Worm (Caenorhabditis elegans) whole organism, L4 larva: ENCODE data around the gene T26G10.1.

Experiments used
- F49E8.2 ChIP-seq: sonication (generic microtip); optimal IDR thresholded peaks from 2 replicates; lab custom pipeline; 2016; ENCODE audit warnings: missing compliant biosample characterization, mild to moderate bottlenecking, missing genetic modification characterization, borderline replicate concordance
- R02D3.7 ChIP-seq: fragments of 150-350 bp; sonication (generic microtip); optimal IDR thresholded peaks from 3 replicates; lab custom pipeline; 2014; ENCODE audit warnings: missing biosample characterization, missing genetic modification characterization
- T26A8.4 ChIP-seq: fragments of 200-800 bp; sonication (Bioruptor generic); IDR thresholded peaks from 2 replicates; pipeline ENCODE4 v1.3.6; 2022; ENCODE audit warnings: missing genetic modification characterization, missing compliant biosample characterization
- Y48G9A.11 ChIP-seq: fragments of 200-800 bp; sonication (Bioruptor generic); IDR thresholded peaks from 2 replicates; pipeline ENCODE4 v1.3.6; 2022; ENCODE audit warnings: missing genetic modification reagents, missing genetic modification characterization, missing compliant biosample characterization
- ZK546.5 ChIP-seq, 2 experiments: sonication (generic microtip); optimal IDR thresholded peaks; 2 replicates each; lab custom pipeline; 2017; ENCODE audit warnings: missing biosample characterization in 2 of 2, missing genetic modification characterization in 2 of 2
- ama-1 ChIP-seq: fragments of 150-350 bp; optimal IDR thresholded peaks from 2 replicates; lab custom pipeline; 2014; ENCODE audit warnings: inconsistent platforms, mixed read lengths
- arid-1 ChIP-seq: fragments of 200-800 bp; sonication (Bioruptor generic); conservative IDR thresholded peaks from 2 replicates; pipeline ENCODE4 v1.3.6; 2022; ENCODE audit warnings: missing genetic modification reagents, missing genetic modification characterization, missing compliant biosample characterization
- attf-4 ChIP-seq: sonication (generic microtip); optimal IDR thresholded peaks from 3 replicates; lab custom pipeline; 2017; ENCODE audit warnings: missing biosample characterization, missing genetic modification characterization
- daf-12 ChIP-seq: fragments of 150-350 bp; optimal IDR thresholded peaks from 2 replicates; lab custom pipeline; 2014; ENCODE audit warnings: missing biosample characterization, missing genetic modification reagents, missing genetic modification characterization
- daf-16 ChIP-seq, 3 experiments: sonication (generic microtip); optimal IDR thresholded peaks; 2 replicates each; lab custom pipeline; 2016 to 2017; ENCODE audit warnings: missing genetic modification characterization in 3 of 3, missing genetic modification reagents in 3 of 3, mild to moderate bottlenecking in 2 of 3, missing compliant biosample characterization in 2 of 3, missing biosample characterization in 1 of 3, moderate library complexity in 1 of 3
- daf-19 ChIP-seq: fragments of 200-800 bp; sonication (Bioruptor generic); conservative IDR thresholded peaks from 2 replicates; pipeline ENCODE4 v1.3.6; 2022; ENCODE audit warnings: missing genetic modification characterization, missing compliant biosample characterization
- daf-8 ChIP-seq: fragments of 200-800 bp; sonication (Bioruptor generic); IDR thresholded peaks from 2 replicates; pipeline ENCODE4 v1.3.6; 2022; ENCODE audit warnings: missing genetic modification characterization, missing compliant biosample characterization
- dmd-6 ChIP-seq: fragments of 200-800 bp; sonication (Bioruptor generic); IDR thresholded peaks from 2 replicates; pipeline ENCODE4 v1.3.6; 2022; ENCODE audit warnings: missing genetic modification reagents, missing genetic modification characterization, missing compliant biosample characterization
- duxl-1 ChIP-seq: sonication (generic microtip); optimal IDR thresholded peaks from 2 replicates; lab custom pipeline; 2016; ENCODE audit warnings: mild to moderate bottlenecking, missing genetic modification characterization, moderate library complexity, missing compliant biosample characterization; ENCODE audit not compliant: poor library complexity
- egl-27 ChIP-seq: sonication (generic microtip); optimal IDR thresholded peaks from 3 replicates; lab custom pipeline; 2017; ENCODE audit warnings: missing biosample characterization, missing genetic modification reagents, missing genetic modification characterization
- fos-1 ChIP-seq: fragments of 150-350 bp; optimal IDR thresholded peaks from 2 replicates; lab custom pipeline; 2014; ENCODE audit warnings: missing biosample characterization, missing genetic modification characterization
- lim-7 ChIP-seq: fragments of 200-800 bp; sonication (Bioruptor generic); IDR thresholded peaks from 2 replicates; pipeline ENCODE4 v1.3.6; 2022; ENCODE audit warnings: missing genetic modification characterization, missing compliant biosample characterization
- lin-1 ChIP-seq: fragments of 200-800 bp; sonication (Bioruptor generic); IDR thresholded peaks from 2 replicates; pipeline ENCODE4 v1.3.6; 2022; ENCODE audit warnings: missing genetic modification reagents, missing genetic modification characterization, missing compliant biosample characterization
- lin-13 ChIP-seq: fragments of 150-350 bp; optimal IDR thresholded peaks from 2 replicates; lab custom pipeline; 2014; ENCODE audit warnings: missing biosample characterization, missing genetic modification reagents, missing genetic modification characterization
- lin-15B ChIP-seq: fragments of 150-350 bp; sonication (generic microtip); optimal IDR thresholded peaks from 3 replicates; lab custom pipeline; 2014; ENCODE audit warnings: missing biosample characterization, missing genetic modification characterization
- lin-38 ChIP-seq: fragments of 200-800 bp; sonication (Bioruptor generic); IDR thresholded peaks from 2 replicates; pipeline ENCODE4 v1.3.6; 2022; ENCODE audit warnings: missing genetic modification reagents, missing genetic modification characterization, missing compliant biosample characterization
- lin-39 ChIP-seq: fragments of 150-350 bp; optimal IDR thresholded peaks from 2 replicates; lab custom pipeline; 2014; ENCODE audit warnings: missing biosample characterization, missing genetic modification reagents, missing genetic modification characterization
- lsy-2 ChIP-seq, 2 experiments: fragments of 150-350 bp in 1 of 2; sonication (generic microtip) in 1 of 2; optimal IDR thresholded peaks; 2 replicates each; lab custom pipeline; 2014 to 2017; ENCODE audit warnings: missing biosample characterization in 2 of 2, missing genetic modification characterization in 2 of 2
- madf-5 ChIP-seq, 2 experiments: fragments of 200-800 bp; sonication (Bioruptor generic); IDR thresholded peaks; 2 replicates each; pipeline ENCODE4 v1.3.6; 2022; ENCODE audit warnings: missing compliant biosample characterization in 2 of 2, missing genetic modification characterization in 2 of 2
- mdt-29 ChIP-seq: fragments of 200-800 bp; sonication (Bioruptor generic); IDR thresholded peaks from 2 replicates; pipeline ENCODE4 v1.3.6; 2022; ENCODE audit warnings: missing genetic modification reagents, missing genetic modification characterization, missing compliant biosample characterization
- mes-2 ChIP-seq: sonication (generic microtip); optimal IDR thresholded peaks from 2 replicates; lab custom pipeline; 2016; ENCODE audit warnings: missing genotype, mild to moderate bottlenecking, missing genetic modification characterization, missing compliant biosample characterization; ENCODE audit not compliant: poor library complexity, severe bottlenecking
- mxl-2 ChIP-seq: fragments of 200-800 bp; sonication (Bioruptor generic); conservative IDR thresholded peaks from 2 replicates; pipeline ENCODE4 v1.3.6; 2022; ENCODE audit warnings: missing genetic modification reagents, missing genetic modification characterization, missing compliant biosample characterization
- nhr-102 ChIP-seq: sonication (generic microtip); optimal IDR thresholded peaks from 2 replicates; lab custom pipeline; 2016; ENCODE audit warnings: mild to moderate bottlenecking, missing genetic modification characterization, moderate library complexity, missing compliant biosample characterization
- nhr-41 ChIP-seq: fragments of 200-800 bp; sonication (Bioruptor generic); IDR thresholded peaks from 2 replicates; pipeline ENCODE4 v1.3.6; 2022; ENCODE audit warnings: missing genetic modification reagents, missing genetic modification characterization, missing compliant biosample characterization
- set-16 ChIP-seq: fragments of 200-800 bp; sonication (Bioruptor generic); IDR thresholded peaks from 2 replicates; pipeline ENCODE4 v1.3.6; 2022; ENCODE audit warnings: missing genetic modification reagents, missing genetic modification characterization, missing compliant biosample characterization
- snpc-4 ChIP-seq: fragments of 150-350 bp; optimal IDR thresholded peaks from 2 replicates; lab custom pipeline; 2014; ENCODE audit warnings: missing biosample characterization, missing genetic modification characterization
- spr-1 ChIP-seq: sonication (generic microtip); optimal IDR thresholded peaks from 2 replicates; lab custom pipeline; 2016; ENCODE audit warnings: mild to moderate bottlenecking, missing genetic modification characterization, missing compliant biosample characterization
- tag-97 ChIP-seq: fragments of 200-800 bp; sonication (Bioruptor generic); IDR thresholded peaks from 2 replicates; pipeline ENCODE4 v1.3.6; 2022; ENCODE audit warnings: missing genetic modification characterization, missing compliant biosample characterization
- unc-39 ChIP-seq: sonication (generic microtip); optimal IDR thresholded peaks from 2 replicates; lab custom pipeline; 2017; ENCODE audit warnings: missing biosample characterization, missing genetic modification characterization
- unc-62 ChIP-seq, 3 experiments: fragments of 150-350 bp in 1 of 3; sonication (generic microtip); optimal IDR thresholded peaks in 2 of 3; peaks in 1 of 3; 1 replicate in 1 of 3; 2 replicates in 2 of 3; lab custom pipeline; 2014 to 2017; ENCODE audit warnings: missing biosample characterization in 3 of 3, missing genetic modification characterization in 3 of 3, missing genetic modification reagents in 3 of 3, missing genotype in 1 of 3
- zfp-2 ChIP-seq: sonication (generic microtip); optimal IDR thresholded peaks from 2 replicates; lab custom pipeline; 2016; ENCODE audit warnings: mild to moderate bottlenecking, missing genetic modification characterization, missing compliant biosample characterization
- zip-2 ChIP-seq: fragments of 150-350 bp; optimal IDR thresholded peaks from 2 replicates; lab custom pipeline; 2014; ENCODE audit warnings: missing biosample characterization, missing genetic modification characterization

The T26G10.1 gene

DNA sequence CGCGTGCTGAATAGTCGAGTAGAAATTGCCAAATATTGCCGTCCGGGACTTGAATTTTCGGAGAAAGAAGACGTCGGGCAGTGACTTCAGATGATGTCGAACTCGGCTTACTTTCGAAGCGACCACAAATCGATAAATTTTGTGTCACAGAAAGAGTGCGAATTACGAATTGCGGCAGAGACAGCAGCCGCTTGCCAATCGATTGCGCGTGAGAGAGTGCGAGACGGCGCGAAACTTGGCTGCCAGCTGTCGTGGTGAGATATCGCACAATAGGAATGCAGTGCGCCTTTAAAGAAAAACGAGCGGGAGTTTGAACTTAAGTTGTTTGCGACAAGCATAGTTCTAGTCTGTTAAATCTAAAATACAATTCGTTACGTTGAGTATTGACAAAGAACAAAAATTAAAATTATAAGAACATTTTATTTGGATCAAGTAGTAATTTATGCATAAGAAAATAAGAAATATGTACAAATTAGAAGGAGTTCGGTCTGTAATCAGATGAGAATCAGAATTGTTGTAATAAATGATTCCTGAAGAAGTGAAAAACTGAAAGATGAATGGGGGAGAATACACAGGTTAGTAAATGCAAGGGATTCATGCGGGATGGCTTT lies 37.1 kb upstream of the T26G10.1 start, which contains the start of gene pir-2 (continued):
- peak; percentile 61 for TF ChIP-seq dmd-6 (GFP tag; lab: Robert Waterston, UW)
- TF ChIP-seq fos-1 (tag; lab: Kevin White, UChicago), result no peak
- TF ChIP-seq set-16, result peak; percentile 50
- TF ChIP-seq lin-39 (tag; lab: Kevin White, UChicago), result no peak
- no peak for TF ChIP-seq daf-8 (GFP tag; lab: Robert Waterston, UW)
- no peak for TF ChIP-seq zip-2
- TF ChIP-seq attf-4 (tag; lab: Kevin White, UChicago), result no peak
- no peak for TF ChIP-seq lin-15B (tag; lab: Kevin White, UChicago)
- no peak for TF ChIP-seq daf-12 (tag; lab: Kevin White, UChicago)
- no peak for TF ChIP-seq tag-97 (GFP tag; lab: Robert Waterston, UW)
- TF ChIP-seq lsy-2 (tag; optimal IDR thresholded peaks at IDR 0.05; lab: Kevin White, UChicago), result peak; percentile 64 to 92
- TF ChIP-seq zfp-2, result peak; percentile 16

DNA sequence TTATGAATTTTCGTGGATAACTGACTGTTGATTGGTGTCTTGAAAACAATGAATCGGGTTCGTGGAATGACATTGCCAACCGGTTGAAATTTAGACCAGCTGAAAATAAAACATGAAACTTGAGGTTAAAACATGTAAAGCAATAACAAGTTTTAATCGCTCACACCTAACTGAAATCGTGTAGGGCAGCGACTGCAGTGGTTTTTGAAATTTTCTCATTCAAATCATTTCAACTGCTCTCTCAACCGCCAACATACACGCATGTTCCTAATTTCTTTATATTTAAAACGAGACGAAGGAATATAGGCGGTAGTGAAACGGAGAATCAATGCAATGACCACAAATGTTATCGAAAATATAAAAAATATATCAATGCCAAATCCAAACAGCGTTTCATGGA lies 36.4 kb upstream of the T26G10.1 start:
- TF ChIP-seq daf-19 (GFP tag; lab: Robert Waterston, UW), result 0 out of 2 replicates have a peak, but pooled peaks have one; percentile 25
- 0 out of 2 replicates have a peak, but pooled peaks have one; percentile 5 for TF ChIP-seq Y48G9A.11 (GFP tag; lab: Robert Waterston, UW)
- TF ChIP-seq ZK546.5 (tag; optimal IDR thresholded peaks at IDR 0.05; lab: Kevin White, UChicago), result no peak
- peak; percentile 40 for TF ChIP-seq lin-13 (GFP tag; lab: Kevin White, UChicago)
- TF ChIP-seq lin-38 (GFP tag; lab: Robert Waterston, UW), result peak; percentile 31; the same call in 1 of the 2 replicates
- no peak for TF ChIP-seq lin-1
- 0 out of 2 replicates have a peak, but pooled peaks have one; percentile 35 for TF ChIP-seq arid-1 (GFP tag; lab: Robert Waterston, UW)
- peak; percentile 5 for TF ChIP-seq F49E8.2 (tag; lab: Kevin White, UChicago)
- no peak for TF ChIP-seq snpc-4
- TF ChIP-seq lim-7 (GFP tag; lab: Robert Waterston, UW), result no peak
- TF ChIP-seq lsy-2 (tag; optimal IDR thresholded peaks at IDR 0.05; lab: Kevin White, UChicago), result no peak
- TF ChIP-seq mdt-29 (GFP tag; lab: Robert Waterston, UW), result no peak
- TF ChIP-seq zfp-2, result no peak
- TF ChIP-seq, all 104 proteins: peak for 6

DNA sequence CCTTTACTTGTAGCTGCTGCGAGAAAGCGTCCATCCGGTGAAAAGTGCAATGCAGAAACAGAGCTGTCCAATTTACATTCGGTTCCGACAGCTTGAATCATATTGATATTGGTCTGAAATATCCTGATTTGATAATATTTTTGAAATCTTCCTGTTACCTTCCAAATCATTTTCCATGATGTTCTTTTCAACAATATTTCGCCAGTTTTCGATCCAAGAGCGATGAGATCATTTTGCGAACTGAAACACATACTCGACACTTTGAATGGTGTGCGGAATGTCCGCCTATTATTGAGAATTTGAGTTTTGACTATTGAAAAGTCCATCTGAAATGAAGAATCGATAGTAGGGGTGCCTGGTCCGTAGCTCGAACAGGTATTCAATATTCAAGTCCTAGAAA lies 34.7 kb upstream of the T26G10.1 start, which contains the start of gene emb-30:
emb-30 (minus strand) TSS at position 328 of the 400 bp plus-strand sequence.
- TF ChIP-seq duxl-1 (tag; lab: Kevin White, UChicago), result peak; percentile 34
- TF ChIP-seq zfp-2, result no peak
- peak; percentile 88 for TF ChIP-seq ama-1 (lab: Kevin White, UChicago)
- peak in 1 of 2 experiments; percentile 20 for TF ChIP-seq lsy-2 (tag; optimal IDR thresholded peaks at IDR 0.05; lab: Kevin White, UChicago)
- no peak for TF ChIP-seq egl-27 (tag; lab: Kevin White, UChicago)
- no peak for TF ChIP-seq fos-1 (tag; lab: Kevin White, UChicago)
- no peak for TF ChIP-seq mxl-2 (GFP tag; lab: Robert Waterston, UW)
- TF ChIP-seq T26A8.4 (GFP tag; lab: Robert Waterston, UW), result no peak
- TF ChIP-seq madf-5 (GFP tag; IDR thresholded peaks at IDR 0.05; lab: Robert Waterston, UW), result 0 out of 4 replicates have a peak, but pooled peaks of 1 of the 2 experiments have one; percentile 2
- no peak for TF ChIP-seq R02D3.7 (tag; lab: Kevin White, UChicago)
- TF ChIP-seq nhr-41 (GFP tag; lab: Robert Waterston, UW), result no peak
- TF ChIP-seq lin-15B (tag; lab: Kevin White, UChicago), result no peak
- TF ChIP-seq nhr-102 (tag; lab: Kevin White, UChicago), result no peak
- no peak for TF ChIP-seq spr-1 (tag; lab: Kevin White, UChicago)
- no peak for TF ChIP-seq mes-2 (tag; lab: Kevin White, UChicago)
- peak in 1 of 2 experiments; percentile 8 for TF ChIP-seq unc-62 (GFP tag; optimal IDR thresholded peaks at IDR 0.05 in 1 of 2; lab: Kevin White, UChicago)
- TF ChIP-seq unc-62 (tag; optimal IDR thresholded peaks at IDR 0.05; lab: Kevin White, UChicago), result no peak
- TF ChIP-seq F49E8.2 (tag; lab: Kevin White, UChicago), result no peak
- TF ChIP-seq daf-16 (GFP tag; optimal IDR thresholded peaks at IDR 0.05; lab: Kevin White, UChicago), result no peak
- TF ChIP-seq daf-16 (tag; optimal IDR thresholded peaks at IDR 0.05; lab: Kevin White, UChicago), result peak; percentile 12
- TF ChIP-seq unc-39 (tag; lab: Kevin White, UChicago), result no peak
